Worm (Caenorhabditis elegans) whole organism, young adult: Measurements from ENCODE around the gene clec-60.

Source experiments
- B0019.2 ChIP-seq: fragments of 200-800 bp; sonication (Bioruptor generic); conservative IDR thresholded peaks from 2 replicates; pipeline ENCODE4 v1.3.6; 2022; ENCODE audit warnings: missing genetic modification reagents, missing genetic modification characterization, missing compliant biosample characterization
- B0336.3 ChIP-seq: fragments of 200-800 bp; sonication (Bioruptor generic); IDR thresholded peaks from 2 replicates; pipeline ENCODE4 v1.3.6; 2022; ENCODE audit warnings: missing genetic modification characterization, missing compliant biosample characterization
- F37B4.10 ChIP-seq: fragments of 200-800 bp; sonication (Bioruptor generic); IDR thresholded peaks from 2 replicates; pipeline ENCODE4 v1.3.6; 2022; ENCODE audit warnings: missing genetic modification characterization, missing compliant biosample characterization
- F57A8.1 ChIP-seq: fragments of 200-800 bp; sonication (Bioruptor generic); optimal IDR thresholded peaks from 2 replicates; lab custom pipeline; 2018; ENCODE audit warnings: mild to moderate bottlenecking, missing genetic modification characterization, moderate library complexity, missing compliant biosample characterization
- F57C9.4 ChIP-seq: sonication (generic microtip); optimal IDR thresholded peaks from 2 replicates; lab custom pipeline; 2017; ENCODE audit warnings: mild to moderate bottlenecking, missing genetic modification characterization, missing compliant biosample characterization
- T26A5.8 ChIP-seq: sonication (generic microtip); optimal IDR thresholded peaks from 2 replicates; lab custom pipeline; 2016; ENCODE audit warnings: missing genetic modification characterization, missing compliant biosample characterization
- Y53F4B.3 ChIP-seq: fragments of 200-800 bp; sonication (Bioruptor generic); IDR thresholded peaks from 2 replicates; pipeline ENCODE4 v1.3.6; 2022; ENCODE audit warnings: missing genetic modification reagents, missing genetic modification characterization, missing compliant biosample characterization
- Y67H2A.10 ChIP-seq: fragments of 200-800 bp; sonication (Bioruptor generic); conservative IDR thresholded peaks from 2 replicates; pipeline ENCODE4 v1.3.6; 2022; ENCODE audit warnings: missing genetic modification reagents, missing genetic modification characterization, missing compliant biosample characterization
- aptf-2 ChIP-seq: fragments of 200-800 bp; sonication (Bioruptor generic); conservative IDR thresholded peaks from 2 replicates; pipeline ENCODE4 v1.3.6; 2022; ENCODE audit warnings: missing genetic modification reagents, missing genetic modification characterization, missing compliant biosample characterization
- attf-5 ChIP-seq: fragments of 200-800 bp; sonication (Bioruptor generic); optimal IDR thresholded peaks from 2 replicates; lab custom pipeline; 2018; ENCODE audit warnings: mild to moderate bottlenecking, missing genetic modification characterization, missing compliant biosample characterization
- ceh-40 ChIP-seq: fragments of 200-800 bp; sonication (Bioruptor generic); IDR thresholded peaks from 2 replicates; pipeline ENCODE4 v1.3.6; 2022; ENCODE audit warnings: missing genetic modification characterization, missing compliant biosample characterization
- ceh-58 ChIP-seq: fragments of 200-800 bp; sonication (Bioruptor generic); IDR thresholded peaks from 2 replicates; pipeline ENCODE4 v1.3.6; 2022; ENCODE audit warnings: missing genetic modification characterization, missing compliant biosample characterization
- dpl-1 ChIP-seq: fragments of 150-350 bp; optimal IDR thresholded peaks from 2 replicates; lab custom pipeline; 2014; ENCODE audit warnings: missing biosample characterization, missing genetic modification reagents, missing genetic modification characterization
- efl-1 ChIP-seq: fragments of 150-350 bp; optimal IDR thresholded peaks from 2 replicates; lab custom pipeline; 2014; ENCODE audit warnings: missing biosample characterization, missing genetic modification reagents, missing genetic modification characterization
- egl-44 ChIP-seq: fragments of 200-800 bp; sonication (Bioruptor generic); IDR thresholded peaks from 2 replicates; pipeline ENCODE4 v1.3.6; 2022; ENCODE audit warnings: missing genetic modification reagents, missing genetic modification characterization, missing compliant biosample characterization
- ekl-4 ChIP-seq: fragments of 200-800 bp; sonication (Bioruptor generic); IDR thresholded peaks from 2 replicates; pipeline ENCODE4 v1.3.6; 2022; ENCODE audit warnings: missing genetic modification reagents, missing genetic modification characterization, missing compliant biosample characterization
- ets-4 ChIP-seq: fragments of 200-800 bp; sonication (Bioruptor generic); optimal IDR thresholded peaks from 2 replicates; lab custom pipeline; 2018; ENCODE audit warnings: mild to moderate bottlenecking, missing genetic modification characterization, missing compliant biosample characterization
- gei-17 ChIP-seq: fragments of 200-800 bp; sonication (Bioruptor generic); optimal IDR thresholded peaks from 2 replicates; lab custom pipeline; 2018; ENCODE audit warnings: mild to moderate bottlenecking, missing genetic modification characterization, missing compliant biosample characterization
- lin-35 ChIP-seq, 3 experiments: fragments of 150-350 bp in 2 of 3; sonication (generic microtip) in 1 of 3; optimal IDR thresholded peaks; 2 replicates each; lab custom pipeline; 2014 to 2018; ENCODE audit warnings: missing biosample characterization in 3 of 3, missing genetic modification characterization in 3 of 3, missing genetic modification reagents in 3 of 3
- lir-1 ChIP-seq: fragments of 200-800 bp; sonication (Bioruptor generic); conservative IDR thresholded peaks from 2 replicates; pipeline ENCODE4 v1.3.6; 2022; ENCODE audit warnings: missing genetic modification reagents, missing genetic modification characterization, missing compliant biosample characterization
- madf-6 ChIP-seq: fragments of 200-800 bp; sonication (Bioruptor generic); IDR thresholded peaks from 2 replicates; pipeline ENCODE4 v1.3.6; 2022; ENCODE audit warnings: missing genetic modification reagents, missing genetic modification characterization, missing compliant biosample characterization
- mcd-1 ChIP-seq: fragments of 200-800 bp; sonication (Bioruptor generic); IDR thresholded peaks from 2 replicates; pipeline ENCODE4 v1.3.6; 2022; ENCODE audit warnings: missing genetic modification reagents, missing genetic modification characterization, missing compliant biosample characterization
- mes-4 ChIP-seq: sonication (generic microtip); optimal IDR thresholded peaks from 2 replicates; lab custom pipeline; 2016; ENCODE audit warnings: missing genotype, missing genetic modification characterization, missing compliant biosample characterization
- mxl-1 ChIP-seq: sonication (generic microtip); optimal IDR thresholded peaks from 2 replicates; lab custom pipeline; 2016; ENCODE audit warnings: missing genetic modification characterization, missing compliant biosample characterization
- nfya-2 ChIP-seq: fragments of 200-800 bp; sonication (Bioruptor generic); IDR thresholded peaks from 2 replicates; pipeline ENCODE4 v1.3.6; 2022; ENCODE audit warnings: missing genetic modification reagents, missing genetic modification characterization, missing compliant biosample characterization
- nhr-27 ChIP-seq: fragments of 200-800 bp; sonication (Bioruptor generic); optimal IDR thresholded peaks from 2 replicates; lab custom pipeline; 2018; ENCODE audit warnings: mild to moderate bottlenecking, missing genetic modification characterization, moderate library complexity, missing compliant biosample characterization
- nhr-80 ChIP-seq: sonication (generic microtip); optimal IDR thresholded peaks from 2 replicates; lab custom pipeline; 2016; ENCODE audit warnings: missing genetic modification characterization, missing compliant biosample characterization
- rec-8 ChIP-seq, 2 experiments: sonication (generic microtip); optimal IDR thresholded peaks; 2 replicates each; lab custom pipeline; 2016; ENCODE audit warnings: mild to moderate bottlenecking in 2 of 2, missing genetic modification characterization in 2 of 2, missing genetic modification reagents in 2 of 2, missing genotype in 2 of 2, missing biosample characterization in 1 of 2, missing compliant biosample characterization in 1 of 2, moderate library complexity in 1 of 2
- repo-1 ChIP-seq: sonication (generic microtip); optimal IDR thresholded peaks from 2 replicates; lab custom pipeline; 2017; ENCODE audit warnings: mild to moderate bottlenecking, missing genetic modification characterization, missing compliant biosample characterization
- sdz-38 ChIP-seq: sonication (generic microtip); optimal IDR thresholded peaks from 2 replicates; lab custom pipeline; 2016; ENCODE audit warnings: missing genotype, missing genetic modification characterization, missing compliant biosample characterization
- snpc-4 ChIP-seq, 5 experiments: fragments of 150-350 bp in 1 of 5; sonication (generic microtip) in 4 of 5; optimal IDR thresholded peaks; 2 replicates each; lab custom pipeline; 2014 to 2018; ENCODE audit warnings: missing genetic modification characterization in 5 of 5, missing biosample characterization in 3 of 5, antibody characterized with exemption in 2 of 5, mild to moderate bottlenecking in 2 of 5, missing compliant biosample characterization in 2 of 5, missing genotype in 2 of 5, moderate library complexity in 2 of 5, missing genetic modification reagents in 1 of 5
- sptf-2 ChIP-seq: fragments of 200-800 bp; sonication (Bioruptor generic); optimal IDR thresholded peaks from 2 replicates; lab custom pipeline; 2018; ENCODE audit warnings: mild to moderate bottlenecking, missing genetic modification characterization, missing compliant biosample characterization
- unc-130 ChIP-seq: sonication (generic microtip); optimal IDR thresholded peaks from 2 replicates; lab custom pipeline; 2016; ENCODE audit warnings: missing genetic modification reagents, missing genetic modification characterization, missing compliant biosample characterization
- ztf-22 ChIP-seq: fragments of 200-800 bp; sonication (Bioruptor generic); optimal IDR thresholded peaks from 2 replicates; lab custom pipeline; 2018; ENCODE audit warnings: mild to moderate bottlenecking, missing genetic modification characterization, moderate library complexity, missing compliant biosample characterization
- ztf-6 ChIP-seq: fragments of 200-800 bp; sonication (Bioruptor generic); IDR thresholded peaks from 2 replicates; pipeline ENCODE4 v1.3.6; 2022; ENCODE audit warnings: missing genetic modification reagents, missing genetic modification characterization, missing compliant biosample characterization

clec-60 gene

DNA sequence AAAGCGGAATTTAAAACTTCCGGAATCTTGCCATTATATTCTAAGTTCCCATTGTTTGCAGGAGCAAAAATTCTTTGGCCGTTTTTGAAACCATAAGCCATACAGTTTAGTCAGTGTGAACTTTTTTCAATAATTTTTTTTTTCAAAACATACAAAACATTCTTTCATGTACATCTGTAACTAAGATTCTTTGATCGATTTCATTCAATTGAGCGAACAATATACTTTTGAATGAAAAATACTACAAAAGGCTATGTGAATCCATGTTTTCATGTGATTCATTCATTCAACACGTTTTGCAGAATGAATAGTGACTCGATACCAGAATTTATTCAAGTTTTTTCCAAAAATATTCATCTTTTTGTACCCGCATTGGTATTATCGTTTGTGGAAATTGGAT is 5.1 kb upstream of the clec-60 start, which contains the start of gene ZK666.15:
Gene ZK666.15, plus strand, starts transcription at position 301 of the 400 bp plus-strand sequence.
- TF ChIP-seq gei-17 (no peak), attf-5 (GFP tag; lab: Kevin White, UChicago) (no peak), F57A8.1 (GFP tag; lab: Kevin White, UChicago) (no peak), Y67H2A.10 (GFP tag; lab: Robert Waterston, UW) (no peak), mxl-1 (no peak), mcd-1 (GFP tag; lab: Robert Waterston, UW) (no peak), snpc-4 (GFP tag; optimal IDR thresholded peaks at IDR 0.05; lab: Kevin White, UChicago) (no peak), snpc-4 (tag; optimal IDR thresholded peaks at IDR 0.05; lab: Kevin White, UChicago) (no peak), egl-44 (GFP tag; lab: Robert Waterston, UW) (no peak), ztf-6 (no peak), F37B4.10 (GFP tag; lab: Robert Waterston, UW) (no peak), lir-1 (no peak), dpl-1 (GFP tag; lab: Kevin White, UChicago) (no peak), lin-35 (GFP tag; optimal IDR thresholded peaks at IDR 0.05; lab: Kevin White, UChicago) (no peak), ceh-58 (GFP tag; lab: Robert Waterston, UW) (no peak), nhr-27 (no peak), F57C9.4 (no peak), sptf-2 (GFP tag; lab: Kevin White, UChicago) (no peak), efl-1 (no peak), nhr-80 (tag; lab: Kevin White, UChicago) (no peak), B0336.3 (GFP tag; lab: Robert Waterston, UW) (no peak)

DNA sequence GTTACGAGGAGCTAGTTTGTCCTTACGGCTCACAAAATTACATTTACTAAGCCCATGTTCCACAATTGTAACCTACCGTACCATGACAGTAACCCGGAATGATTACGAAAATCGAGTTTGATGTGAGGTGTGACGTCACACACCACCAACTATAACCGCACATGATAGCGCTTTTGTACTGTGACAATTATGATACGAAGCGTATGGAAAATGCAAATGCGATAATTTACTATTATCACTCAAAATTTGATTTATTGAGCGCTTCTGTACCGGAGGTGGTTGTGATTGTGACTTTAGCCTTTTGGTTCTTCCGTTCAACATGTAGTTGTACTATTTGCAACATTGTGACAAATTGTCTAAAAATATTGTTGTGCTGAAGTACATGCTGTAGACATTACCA is 4.0 kb upstream of the clec-60 start:
- TF ChIP-seq nhr-80 (tag; lab: Kevin White, UChicago) (peak; percentile 18), Y53F4B.3 (GFP tag; lab: Robert Waterston, UW) (no peak)

DNA sequence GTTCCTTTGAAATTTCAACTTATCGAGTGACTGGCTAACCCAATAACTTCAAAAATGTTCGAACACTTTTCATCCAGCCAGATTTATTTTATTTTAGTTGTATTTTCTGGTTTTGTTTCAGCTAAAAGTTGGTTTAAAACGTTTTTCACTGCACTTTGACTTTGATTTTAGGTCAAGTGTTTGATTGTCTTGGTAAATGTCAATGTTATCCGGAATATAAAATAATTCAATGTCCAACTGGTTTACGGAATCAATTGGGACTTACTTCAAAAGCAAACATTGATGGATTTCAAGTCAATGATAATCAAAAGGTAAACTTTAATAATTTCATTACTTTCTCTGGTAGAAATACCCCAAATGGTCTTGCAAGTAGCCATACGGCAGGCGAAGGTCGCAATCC is 2.2 kb upstream of the clec-60 start:
- no peak for TF ChIP-seq madf-6 (GFP tag; lab: Robert Waterston, UW)
- TF ChIP-seq, all 124 proteins: peak for 0

DNA sequence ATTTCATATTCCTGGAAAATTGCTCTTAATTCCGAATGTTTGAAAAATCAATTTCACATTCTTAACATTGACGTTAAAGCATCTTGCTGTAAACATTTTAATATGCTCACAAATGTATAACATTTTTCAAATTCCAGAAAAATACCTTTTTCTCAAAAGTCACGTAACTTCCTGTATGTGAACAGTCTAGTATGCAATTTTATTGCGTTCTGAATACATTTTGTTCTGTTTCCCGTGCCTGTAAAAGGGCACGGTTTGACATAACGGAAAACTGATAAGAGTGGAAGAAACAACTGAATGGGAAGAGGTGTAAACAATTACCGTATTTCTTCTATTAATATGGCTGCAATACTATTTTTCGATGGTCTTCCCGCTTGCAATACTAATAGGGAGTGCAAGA is 1.2 kb upstream of the clec-60 start:
- TF ChIP-seq ets-4 (GFP tag; lab: Kevin White, UChicago) (no peak), T26A5.8 (tag; lab: Kevin White, UChicago) (no peak), nhr-80 (tag; lab: Kevin White, UChicago) (peak; percentile 10)

DNA sequence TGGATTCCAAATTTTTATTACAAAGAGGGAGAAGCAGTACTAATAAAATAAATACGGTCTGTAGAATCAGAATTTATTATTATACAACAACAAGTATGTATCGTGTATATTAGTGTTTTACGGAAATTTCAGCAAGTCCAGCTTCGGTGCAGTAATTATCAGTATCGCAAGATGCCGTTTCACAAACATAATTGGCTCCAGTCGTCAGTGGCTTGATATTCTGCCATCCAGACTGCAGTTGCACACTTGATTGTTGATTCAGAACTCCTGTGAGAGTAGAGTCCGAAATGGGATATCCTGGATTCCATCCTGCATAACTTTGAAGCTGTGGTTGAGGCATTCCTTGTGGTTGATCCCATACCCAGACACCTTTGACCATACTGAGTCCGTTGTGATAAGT is 1.6 kb downstream of the clec-60 start:
- TF ChIP-seq ztf-22, result no peak
- TF ChIP-seq ceh-40, result no peak
- TF ChIP-seq ets-4 (GFP tag; lab: Kevin White, UChicago), result no peak
- no peak for TF ChIP-seq ekl-4 (GFP tag; lab: Robert Waterston, UW)
- no peak for TF ChIP-seq repo-1 (tag; lab: Kevin White, UChicago)
- TF ChIP-seq sdz-38, result no peak
- no peak for TF ChIP-seq madf-6 (GFP tag; lab: Robert Waterston, UW)
- no peak for TF ChIP-seq aptf-2
- no peak for TF ChIP-seq B0019.2 (GFP tag; lab: Robert Waterston, UW)
- TF ChIP-seq dpl-1 (GFP tag; lab: Kevin White, UChicago), result no peak
- TF ChIP-seq rec-8 (tag; optimal IDR thresholded peaks at IDR 0.05; lab: Kevin White, UChicago), result no peak
- no peak for TF ChIP-seq B0336.3 (GFP tag; lab: Robert Waterston, UW)
- TF ChIP-seq nfya-2 (GFP tag; lab: Robert Waterston, UW), result no peak
- no peak for TF ChIP-seq mes-4 (tag; lab: Kevin White, UChicago)
- no peak for TF ChIP-seq unc-130 (GFP tag; lab: Kevin White, UChicago)
